Worm (Caenorhabditis elegans) whole organism, L2 larva: ENCODE measurements around the gene sri-1.

Experiments
- ama-1 ChIP-seq: fragments of 150-350 bp; optimal IDR thresholded peaks from 2 replicates; lab custom pipeline; 2018; ENCODE audit warnings: inconsistent platforms
- egl-27 ChIP-seq: sonication (generic microtip); optimal IDR thresholded peaks from 3 replicates; lab custom pipeline; 2017; ENCODE audit warnings: missing biosample characterization, missing genetic modification reagents, missing genetic modification characterization
- elt-1 ChIP-seq: fragments of 150-350 bp; optimal IDR thresholded peaks from 2 replicates; lab custom pipeline; 2014; ENCODE audit warnings: missing biosample characterization, missing genetic modification characterization
- lin-11 ChIP-seq: fragments of 150-350 bp; sonication (generic microtip); optimal IDR thresholded peaks from 2 replicates; lab custom pipeline; 2014; ENCODE audit warnings: missing biosample characterization, missing genetic modification characterization, inconsistent platforms, mixed read lengths
- lin-39 ChIP-seq: fragments of 150-350 bp; optimal IDR thresholded peaks from 2 replicates; lab custom pipeline; 2014; ENCODE audit warnings: missing biosample characterization, missing genetic modification reagents, missing genetic modification characterization
- lsy-2 ChIP-seq, 2 experiments: fragments of 150-350 bp in 1 of 2; sonication (generic microtip) in 1 of 2; optimal IDR thresholded peaks; 2 replicates each; lab custom pipeline; 2014 to 2017; ENCODE audit warnings: missing biosample characterization in 2 of 2, missing genetic modification characterization in 2 of 2
- mdl-1 ChIP-seq, 2 experiments: fragments of 150-350 bp in 1 of 2; sonication (generic microtip) in 1 of 2; optimal IDR thresholded peaks; 2 replicates each; lab custom pipeline; 2017; ENCODE audit warnings: missing biosample characterization in 2 of 2, missing genetic modification characterization in 2 of 2
- nhr-11 ChIP-seq: fragments of 150-350 bp; optimal IDR thresholded peaks from 2 replicates; lab custom pipeline; 2014; ENCODE audit warnings: missing biosample characterization, missing genetic modification characterization
- nhr-237 ChIP-seq: fragments of 150-350 bp; optimal IDR thresholded peaks from 2 replicates; lab custom pipeline; 2014; ENCODE audit warnings: missing biosample characterization, missing genetic modification characterization
- nhr-77 ChIP-seq: fragments of 150-350 bp; optimal IDR thresholded peaks from 2 replicates; lab custom pipeline; 2014; ENCODE audit warnings: missing biosample characterization, missing genetic modification characterization
- skn-1 ChIP-seq: sonication (generic microtip); optimal IDR thresholded peaks from 2 replicates; lab custom pipeline; 2017; ENCODE audit warnings: missing biosample characterization, missing genetic modification characterization
- unc-55 ChIP-seq: fragments of 150-350 bp; sonication (generic microtip); optimal IDR thresholded peaks from 3 replicates; lab custom pipeline; 2014; ENCODE audit warnings: missing biosample characterization, missing genetic modification reagents, missing genetic modification characterization
- unc-62 ChIP-seq: fragments of 150-350 bp; optimal IDR thresholded peaks from 2 replicates; lab custom pipeline; 2014; ENCODE audit warnings: missing biosample characterization, missing genetic modification reagents, missing genetic modification characterization
- ztf-1 ChIP-seq: fragments of 200-800 bp; sonication (Bioruptor generic); conservative IDR thresholded peaks from 2 replicates; pipeline ENCODE4 v1.3.6; 2022; ENCODE audit warnings: missing genetic modification characterization, missing compliant biosample characterization

ce11 chrV:15950903-15951302, 16.5 kb downstream of the sri-1 start, which contains the start of gene srw-59:
- no peak for TF ChIP-seq lin-11 (tag; lab: Kevin White, UChicago)
- no peak for TF ChIP-seq unc-62
- no peak for TF ChIP-seq nhr-11 (tag; lab: Kevin White, UChicago)
- no peak for TF ChIP-seq mdl-1 (tag; optimal IDR thresholded peaks at IDR 0.05; lab: Kevin White, UChicago)
- TF ChIP-seq elt-1 (tag; lab: Kevin White, UChicago) = no peak
- TF ChIP-seq nhr-77 (tag; lab: Kevin White, UChicago) = no peak
- no peak for TF ChIP-seq lin-39 (tag; lab: Kevin White, UChicago)
- no peak for TF ChIP-seq skn-1
- no peak for TF ChIP-seq ztf-1 (GFP tag; lab: Robert Waterston, UW)
- TF ChIP-seq lsy-2 (tag; optimal IDR thresholded peaks at IDR 0.05; lab: Kevin White, UChicago) = no peak
- TF ChIP-seq egl-27 (tag; lab: Kevin White, UChicago) = no peak
- no peak for TF ChIP-seq ama-1 (lab: Kevin White, UChicago)
- no peak for TF ChIP-seq unc-55 (GFP tag; lab: Kevin White, UChicago)
- no peak for TF ChIP-seq nhr-237
